Fruit fly (Drosophila melanogaster) whole organism, pupa: ENCODE results near the gene CG44385.
A peak's percentile ranks its signal among the peaks of the same experiment; 100 is the strongest.

Source experiments
- CG10348 ChIP-seq: fragments of 200-800 bp; sonication (Bioruptor generic); IDR thresholded peaks from 2 replicates; pipeline ENCODE4 v1.3.6; 2022; ENCODE audit warnings: missing biosample characterization, missing genetic modification characterization
- CG12605 ChIP-seq: fragments of 200-800 bp; sonication (Bioruptor generic); IDR thresholded peaks from 2 replicates; pipeline ENCODE4 v1.3.6; 2022; ENCODE audit warnings: missing biosample characterization, missing genetic modification characterization
- CG13204 ChIP-seq: fragments of 200-800 bp; sonication (Bioruptor generic); optimal IDR thresholded peaks from 2 replicates; lab custom pipeline; 2018; ENCODE audit warnings: missing biosample characterization, mild to moderate bottlenecking, missing genetic modification characterization, moderate library complexity
- CG14655 ChIP-seq: fragments of 200-800 bp; sonication (Bioruptor generic); optimal IDR thresholded peaks from 3 replicates; lab custom pipeline; 2017; ENCODE audit warnings: mild to moderate bottlenecking, missing biosample characterization, missing genetic modification reagents, missing genetic modification characterization
- CG15710 ChIP-seq: fragments of 200-800 bp; sonication (Bioruptor generic); optimal IDR thresholded peaks from 2 replicates; lab custom pipeline; 2018; ENCODE audit warnings: missing biosample characterization, mild to moderate bottlenecking, missing genetic modification characterization, moderate library complexity
- CG17806 ChIP-seq: fragments of 200-800 bp; sonication (Bioruptor generic); optimal IDR thresholded peaks from 2 replicates; lab custom pipeline; 2018; ENCODE audit warnings: missing biosample characterization, mild to moderate bottlenecking, missing genetic modification characterization, moderate library complexity
- CG32121 ChIP-seq: fragments of 200-800 bp; sonication (Bioruptor generic); IDR thresholded peaks from 2 replicates; pipeline ENCODE4 v1.3.6; 2022; ENCODE audit warnings: missing biosample characterization, missing genetic modification characterization
- CG34367 ChIP-seq: fragments of 200-800 bp; sonication (Bioruptor generic); optimal IDR thresholded peaks from 2 replicates; lab custom pipeline; 2018; ENCODE audit warnings: missing biosample characterization, mild to moderate bottlenecking, missing genetic modification characterization
- CG4496 ChIP-seq: fragments of 200-800 bp; sonication (Bioruptor generic); IDR thresholded peaks from 3 replicates; pipeline ENCODE4 v1.3.6; 2022; ENCODE audit warnings: missing biosample characterization, missing genetic modification characterization
- CG8159 ChIP-seq: fragments of 200-800 bp; sonication (Bioruptor generic); optimal IDR thresholded peaks from 3 replicates; lab custom pipeline; 2018; ENCODE audit warnings: missing biosample characterization, mild to moderate bottlenecking, missing genetic modification characterization, moderate library complexity
- CG8301 ChIP-seq: fragments of 200-800 bp; sonication (Bioruptor generic); optimal IDR thresholded peaks from 2 replicates; lab custom pipeline; 2018; ENCODE audit warnings: missing biosample characterization, mild to moderate bottlenecking, missing genetic modification characterization
- CG9948 ChIP-seq: fragments of 200-800 bp; sonication (Bioruptor generic); optimal IDR thresholded peaks from 2 replicates; lab custom pipeline; 2018; ENCODE audit warnings: missing biosample characterization, mild to moderate bottlenecking, missing genetic modification characterization, moderate library complexity
- D1 ChIP-seq: fragments of 200-800 bp; sonication (Bioruptor generic); optimal IDR thresholded peaks from 2 replicates; lab custom pipeline; 2018; ENCODE audit warnings: missing biosample characterization, mild to moderate bottlenecking, missing genetic modification characterization, moderate library complexity
- EcR ChIP-seq: fragments of 200-800 bp; sonication (Bioruptor generic); optimal IDR thresholded peaks from 3 replicates; lab custom pipeline; 2019; ENCODE audit warnings: missing biosample characterization, missing genetic modification characterization, mild to moderate bottlenecking, moderate library complexity, missing genetic modification reagents
- Ets98B ChIP-seq: fragments of 200-800 bp; sonication (Bioruptor generic); IDR thresholded peaks from 2 replicates; pipeline ENCODE4 v1.3.6; 2022; ENCODE audit warnings: missing biosample characterization, missing genetic modification characterization
- Pif1A ChIP-seq: fragments of 200-800 bp; sonication (Bioruptor generic); optimal IDR thresholded peaks from 3 replicates; lab custom pipeline; 2016; ENCODE audit warnings: missing biosample characterization, missing genetic modification characterization
- Pif1B ChIP-seq: fragments of 200-800 bp; sonication (Bioruptor generic); optimal IDR thresholded peaks from 3 replicates; lab custom pipeline; 2016; ENCODE audit warnings: missing biosample characterization, missing genetic modification characterization
- Snoo ChIP-seq: fragments of 200-800 bp; sonication (Bioruptor generic); optimal IDR thresholded peaks from 3 replicates; lab custom pipeline; 2017; ENCODE audit warnings: missing biosample characterization, mild to moderate bottlenecking, missing genetic modification characterization, inconsistent platforms
- fd96Ca ChIP-seq: fragments of 200-800 bp; sonication (Bioruptor generic); IDR thresholded peaks from 3 replicates; pipeline ENCODE4 v1.3.6; 2022; ENCODE audit warnings: missing biosample characterization, missing genetic modification characterization
- gl ChIP-seq: fragments of 200-800 bp; sonication (Bioruptor generic); optimal IDR thresholded peaks from 2 replicates; lab custom pipeline; 2018; ENCODE audit warnings: missing biosample characterization, mild to moderate bottlenecking, missing genetic modification characterization
- rn ChIP-seq: fragments of 200-800 bp; sonication (Bioruptor generic); IDR thresholded peaks from 2 replicates; pipeline ENCODE4 v1.3.6; 2022; ENCODE audit warnings: missing biosample characterization, missing genetic modification characterization

The CG44385 gene

DNA sequence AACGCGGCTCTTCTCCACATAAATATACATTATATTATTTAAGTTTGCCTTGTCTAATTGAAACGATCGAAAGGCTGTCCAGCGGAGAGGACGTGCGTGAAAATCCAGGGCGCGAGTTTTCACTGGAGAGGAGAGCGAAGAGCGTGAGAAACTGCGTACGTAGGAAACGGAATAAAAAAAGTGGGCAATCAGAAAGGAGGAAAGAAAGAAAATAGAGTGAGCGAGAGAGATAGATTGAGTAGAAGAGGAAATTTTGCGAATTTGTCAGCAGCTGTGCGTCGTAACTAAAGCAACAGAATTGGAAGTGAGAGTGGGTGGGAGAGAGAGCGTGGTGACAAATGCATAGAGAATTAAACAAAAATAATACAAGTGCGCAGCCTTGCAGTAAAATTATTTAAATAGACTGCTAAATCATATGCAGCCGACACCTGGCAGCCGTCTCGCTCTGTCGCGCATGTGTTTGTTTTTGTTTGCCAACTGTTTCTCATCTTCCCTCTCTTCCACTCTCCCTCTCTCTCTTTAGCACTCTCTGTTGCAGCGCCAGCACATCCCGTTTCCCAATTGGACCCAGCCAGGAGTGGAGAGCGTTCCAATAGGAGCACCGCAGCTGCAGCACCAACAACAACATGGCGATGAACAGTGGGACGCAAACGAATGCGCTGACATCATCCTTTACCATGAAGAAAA lies 22.4 kb upstream of the CG44385 start:
- peak; percentile 7 for TF ChIP-seq Pif1B (GFP tag; lab: Kevin White, UChicago)
- TF ChIP-seq CG9948 (tag; lab: Kevin White, UChicago), result no peak
- peak; percentile 25; the same call in 1 of the 3 replicates for TF ChIP-seq fd96Ca (GFP tag; lab: Robert Waterston, UW)
- TF ChIP-seq CG4496 (GFP tag; lab: Robert Waterston, UW), result peak; percentile 46; the same call in 1 of the 3 replicates
- no peak for TF ChIP-seq gl (tag; lab: Kevin White, UChicago)
- 0 out of 2 replicates have a peak, but pooled peaks have one; percentile 11 for TF ChIP-seq CG12605 (GFP tag; lab: Robert Waterston, UW)
- TF ChIP-seq Snoo, result no peak
- TF ChIP-seq Pif1A (GFP tag; lab: Kevin White, UChicago), result no peak
- no peak for TF ChIP-seq CG34367
- TF ChIP-seq Ets98B (GFP tag; lab: Robert Waterston, UW), result no peak; the same call in 1 of the 2 replicates
- no peak for TF ChIP-seq EcR
- TF ChIP-seq CG14655, result peak; percentile 4
- TF ChIP-seq D1 (tag; lab: Kevin White, UChicago), result no peak
- peak; percentile 45 for TF ChIP-seq CG13204 (GFP tag; lab: Kevin White, UChicago)

DNA sequence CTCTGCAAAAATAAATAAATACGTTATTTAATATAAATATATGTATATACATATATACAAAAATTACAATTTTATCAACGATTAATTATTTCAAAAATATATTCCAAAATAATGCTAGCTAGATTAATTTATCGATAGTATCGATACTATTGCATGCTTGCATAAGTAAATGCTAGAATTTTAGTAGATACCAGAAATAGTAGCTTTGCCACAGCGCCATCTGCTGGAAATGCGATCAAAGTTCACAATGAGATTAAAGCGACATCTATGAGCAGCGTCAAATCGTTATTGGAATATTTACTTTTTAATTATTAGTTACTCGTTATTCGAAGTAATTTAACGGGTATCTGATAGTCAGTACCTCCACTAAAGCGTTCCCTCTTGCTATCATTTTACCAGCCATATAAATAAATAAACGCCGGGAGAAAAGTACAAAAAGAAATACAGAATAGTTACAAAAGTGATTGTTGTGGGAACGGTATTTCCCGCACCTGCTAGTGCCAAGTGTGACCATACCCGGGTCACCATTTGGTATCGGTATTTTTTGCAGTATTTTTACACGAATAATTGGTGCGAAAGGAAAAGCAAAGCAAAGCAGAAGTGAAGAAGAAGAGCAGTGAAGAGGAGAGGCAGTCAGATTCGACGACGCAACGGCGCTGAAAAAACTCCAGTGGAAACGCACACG lies 21.8 kb upstream of the CG44385 start, which contains the start of the genes rtv and Dlic:
Gene rtv, minus strand, starts transcription at position 165 of the 685 bp plus-strand sequence.
Gene Dlic, plus strand, starts transcription at position 596 of the 685 bp plus-strand sequence.
- TF ChIP-seq fd96Ca (GFP tag; lab: Robert Waterston, UW) (no peak), CG4496 (GFP tag; lab: Robert Waterston, UW) (no peak), CG12605 (GFP tag; lab: Robert Waterston, UW) (no peak), CG13204 (GFP tag; lab: Kevin White, UChicago) (no peak), CG17806 (tag; lab: Kevin White, UChicago) (no peak), CG14655 (no peak), rn (no peak), CG8159 (no peak), Snoo (no peak), Pif1B (GFP tag; lab: Kevin White, UChicago) (no peak), CG9948 (tag; lab: Kevin White, UChicago) (no peak), CG34367 (no peak), Pif1A (GFP tag; lab: Kevin White, UChicago) (no peak), gl (tag; lab: Kevin White, UChicago) (no peak), CG15710 (tag; lab: Kevin White, UChicago) (no peak), CG10348 (GFP tag; lab: Robert Waterston, UW) (no peak), CG32121 (no peak)

DNA sequence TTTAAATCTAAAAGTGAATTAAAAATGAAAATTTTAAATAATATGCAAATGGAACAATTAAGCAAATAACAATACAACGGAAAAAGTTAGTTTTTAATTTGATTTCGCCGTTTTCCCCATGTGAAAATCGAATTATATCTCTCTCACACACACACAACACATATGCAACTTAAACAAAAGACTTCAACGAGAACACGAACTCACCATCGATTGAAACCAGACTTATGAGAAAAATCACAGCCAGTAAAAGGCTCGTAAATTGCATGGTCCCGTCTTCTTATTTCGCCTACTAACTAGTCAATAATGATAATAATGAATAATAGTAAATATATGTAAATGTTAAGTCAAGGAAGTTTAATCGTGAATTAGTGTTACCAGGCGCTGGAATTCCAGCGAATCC lies 21.2 kb upstream of the CG44385 start:
- TF ChIP-seq CG14655 (no peak), EcR (peak; percentile 16)

DNA sequence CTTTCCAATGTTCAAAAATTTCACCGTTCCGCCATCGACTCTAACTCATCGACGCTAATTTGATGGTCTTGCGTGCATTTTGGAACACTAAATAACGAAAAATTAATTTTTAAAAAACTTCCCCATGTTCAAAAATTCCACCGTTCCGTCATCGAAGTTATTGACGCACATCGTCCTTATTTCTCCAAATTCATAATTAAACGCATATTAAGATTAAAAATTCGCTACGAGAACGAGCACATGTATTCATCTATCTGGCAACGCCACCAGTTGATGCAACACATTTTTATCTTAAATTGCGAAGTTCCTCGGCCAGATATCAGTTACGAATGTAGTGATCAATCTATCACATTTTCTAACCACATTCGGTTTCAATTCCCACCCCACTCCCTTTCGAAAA lies 17.0 kb upstream of the CG44385 start, which contains the start of gene Lint-1:
Gene Lint-1, plus strand, starts transcription at position 123 of the 400 bp plus-strand sequence.
- no peak for TF ChIP-seq CG12605 (GFP tag; lab: Robert Waterston, UW)
- no peak for TF ChIP-seq Ets98B (GFP tag; lab: Robert Waterston, UW)
- 0 out of 2 replicates have a peak, but pooled peaks have one; percentile 33 for TF ChIP-seq CG32121
- no peak for TF ChIP-seq CG14655
- TF ChIP-seq CG17806 (tag; lab: Kevin White, UChicago), result no peak
- no peak for TF ChIP-seq CG8301 (tag; lab: Kevin White, UChicago)
- TF ChIP-seq gl (tag; lab: Kevin White, UChicago), result no peak
- TF ChIP-seq CG10348 (GFP tag; lab: Robert Waterston, UW), result no peak
- TF ChIP-seq Snoo, result no peak
- TF ChIP-seq EcR, result no peak
- TF ChIP-seq CG13204 (GFP tag; lab: Kevin White, UChicago), result no peak
- TF ChIP-seq CG9948 (tag; lab: Kevin White, UChicago), result no peak
- no peak for TF ChIP-seq Pif1A (GFP tag; lab: Kevin White, UChicago)
- TF ChIP-seq fd96Ca (GFP tag; lab: Robert Waterston, UW), result 0 out of 3 replicates have a peak, but pooled peaks have one; percentile 37
- no peak for TF ChIP-seq Pif1B (GFP tag; lab: Kevin White, UChicago)
- TF ChIP-seq CG34367, result no peak
- TF ChIP-seq CG15710 (tag; lab: Kevin White, UChicago), result no peak
- TF ChIP-seq rn, result no peak
- TF ChIP-seq D1 (tag; lab: Kevin White, UChicago), result no peak
- TF ChIP-seq CG4496 (GFP tag; lab: Robert Waterston, UW), result peak; percentile 52; the same call in 1 of the 3 replicates
- peak; percentile 4 for TF ChIP-seq CG8159

DNA sequence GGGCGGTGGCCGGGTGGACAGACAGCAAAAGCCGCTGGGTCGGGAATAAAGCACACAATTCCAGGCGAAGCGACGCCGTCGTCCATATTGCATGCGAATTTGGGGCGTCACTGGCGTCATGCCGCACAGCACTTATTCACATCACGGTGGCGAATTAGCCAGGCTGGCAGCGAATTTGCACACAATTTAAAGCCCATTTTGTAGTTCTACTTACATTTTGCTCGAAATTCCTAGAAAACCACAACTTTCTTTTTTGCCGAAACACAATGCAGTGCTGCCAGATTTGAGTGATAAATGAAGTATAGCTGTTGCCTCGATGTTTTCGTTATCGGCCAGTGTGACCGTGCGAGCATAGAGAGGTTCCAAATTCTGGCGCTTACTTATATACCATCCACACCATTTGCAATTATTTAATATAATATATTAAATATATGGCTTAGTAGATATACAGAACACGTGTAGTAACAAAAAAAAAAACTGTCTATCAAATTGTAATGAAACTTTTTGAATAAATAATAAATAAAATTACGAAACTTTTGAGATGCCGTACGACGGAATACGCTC lies 16.1 kb upstream of the CG44385 start, which contains the start of gene Ran:
Gene Ran, minus strand, starts transcription at position 445 of the 564 bp plus-strand sequence.
- TF ChIP-seq EcR, result no peak
- no peak for TF ChIP-seq CG15710 (tag; lab: Kevin White, UChicago)
- no peak for TF ChIP-seq gl (tag; lab: Kevin White, UChicago)
- no peak for TF ChIP-seq CG9948 (tag; lab: Kevin White, UChicago)
- no peak for TF ChIP-seq Pif1B (GFP tag; lab: Kevin White, UChicago)
- no peak for TF ChIP-seq CG14655
- no peak for TF ChIP-seq CG32121
- TF ChIP-seq CG10348 (GFP tag; lab: Robert Waterston, UW), result no peak
- TF ChIP-seq CG34367, result no peak
- no peak for TF ChIP-seq CG4496 (GFP tag; lab: Robert Waterston, UW)
- no peak for TF ChIP-seq CG8301 (tag; lab: Kevin White, UChicago)
